Fruit fly (Drosophila melanogaster) whole organism, embryonic: Measurements from ENCODE around the gene mTTF.

Source experiments
- CG10147 ChIP-seq: fragments of 200-800 bp; sonication (Bioruptor generic); optimal IDR thresholded peaks from 2 replicates; lab custom pipeline; 2019; ENCODE audit warnings: missing biosample characterization, mild to moderate bottlenecking, missing genetic modification characterization, moderate library complexity
- CG10565 ChIP-seq: fragments of 200-800 bp; sonication (Bioruptor generic); optimal IDR thresholded peaks from 3 replicates; lab custom pipeline; 2016; ENCODE audit warnings: missing biosample characterization, mild to moderate bottlenecking, missing genetic modification characterization
- CG11085 ChIP-seq: fragments of 200-800 bp; sonication (Bioruptor generic); IDR thresholded peaks from 2 replicates; pipeline ENCODE4 v1.3.6; 2022; ENCODE audit warnings: missing biosample characterization, missing genetic modification characterization
- CG11723 ChIP-seq: fragments of 200-800 bp; sonication (Bioruptor generic); optimal IDR thresholded peaks from 2 replicates; lab custom pipeline; 2017; ENCODE audit warnings: missing biosample characterization, mild to moderate bottlenecking, missing genetic modification characterization
- CG13296 ChIP-seq: fragments of 200-800 bp; sonication (Bioruptor generic); optimal IDR thresholded peaks from 3 replicates; lab custom pipeline; 2018; ENCODE audit warnings: missing biosample characterization, mild to moderate bottlenecking, missing genetic modification characterization
- CG15514 ChIP-seq: fragments of 200-800 bp; sonication (Bioruptor generic); optimal IDR thresholded peaks from 3 replicates; lab custom pipeline; 2017; ENCODE audit warnings: missing biosample characterization, missing genetic modification characterization, mild to moderate bottlenecking, moderate library complexity, missing genetic modification reagents
- CG17328 ChIP-seq: fragments of 200-800 bp; sonication (Bioruptor generic); IDR thresholded peaks from 2 replicates; pipeline ENCODE4 v1.3.6; 2022; ENCODE audit warnings: missing biosample characterization, missing genetic modification characterization
- CG18476 ChIP-seq: fragments of 200-800 bp; sonication (Bioruptor generic); optimal IDR thresholded peaks from 2 replicates; lab custom pipeline; 2016; ENCODE audit warnings: missing biosample characterization, mild to moderate bottlenecking, missing genetic modification characterization
- CG18599 ChIP-seq: fragments of 200-800 bp; sonication (Bioruptor generic); optimal IDR thresholded peaks from 3 replicates; lab custom pipeline; 2017; ENCODE audit warnings: missing biosample characterization, missing genetic modification characterization, mild to moderate bottlenecking, moderate library complexity, missing genetic modification reagents
- CG18764 ChIP-seq: fragments of 200-800 bp; sonication (Bioruptor generic); optimal IDR thresholded peaks from 3 replicates; lab custom pipeline; 2016; ENCODE audit warnings: missing biosample characterization, missing genetic modification characterization
- CG2199 ChIP-seq: fragments of 200-800 bp; sonication (Bioruptor generic); IDR thresholded peaks from 3 replicates; pipeline ENCODE4 v1.3.6; 2022; ENCODE audit warnings: missing biosample characterization, missing genetic modification characterization
- CG30403 ChIP-seq: fragments of 200-800 bp; sonication (Bioruptor generic); optimal IDR thresholded peaks from 3 replicates; lab custom pipeline; 2016; ENCODE audit warnings: missing biosample characterization, missing genetic modification characterization
- CG31441 ChIP-seq: fragments of 200-800 bp; sonication (Bioruptor generic); IDR thresholded peaks from 2 replicates; pipeline ENCODE4 v1.3.6; 2022; ENCODE audit warnings: missing biosample characterization, missing genetic modification characterization
- CG4730 ChIP-seq: fragments of 200-800 bp; sonication (Bioruptor generic); IDR thresholded peaks from 2 replicates; pipeline ENCODE4 v1.3.6; 2022; ENCODE audit warnings: missing biosample characterization, missing genetic modification characterization
- Dip2 ChIP-seq: fragments of 200-800 bp; sonication (Bioruptor generic); IDR thresholded peaks from 2 replicates; pipeline ENCODE4 v1.3.6; 2022; ENCODE audit warnings: missing biosample characterization, missing genetic modification characterization
- ERR ChIP-seq: fragments of 200-800 bp; sonication (Bioruptor generic); optimal IDR thresholded peaks from 2 replicates; lab custom pipeline; 2016; ENCODE audit warnings: missing biosample characterization, missing genetic modification characterization
- Ets65A ChIP-seq: fragments of 200-800 bp; sonication (Bioruptor generic); peaks from one replicate; lab custom pipeline; 2016; ENCODE audit warnings: missing biosample characterization, missing genetic modification characterization
- Fer1 ChIP-seq: fragments of 200-800 bp; sonication (Bioruptor generic); optimal IDR thresholded peaks from 2 replicates; lab custom pipeline; 2017; ENCODE audit warnings: missing biosample characterization, mild to moderate bottlenecking, missing genetic modification characterization
- GATAe ChIP-seq: fragments of 200-800 bp; sonication (Bioruptor generic); conservative IDR thresholded peaks from 2 replicates; pipeline ENCODE4 v1.3.6; 2022; ENCODE audit warnings: missing biosample characterization, missing genetic modification characterization
- HLH4C ChIP-seq: fragments of 200-800 bp; sonication (Bioruptor generic); IDR thresholded peaks from 3 replicates; pipeline ENCODE4 v1.3.6; 2022; ENCODE audit warnings: missing biosample characterization, missing genetic modification characterization; ENCODE audit not compliant: partially characterized antibody
- Hmr ChIP-seq: fragments of 200-800 bp; sonication (Bioruptor generic); optimal IDR thresholded peaks from 3 replicates; lab custom pipeline; 2017; ENCODE audit warnings: mild to moderate bottlenecking, missing biosample characterization, missing genetic modification reagents, missing genetic modification characterization
- Hr51 ChIP-seq, 2 experiments: fragments of 200-800 bp; sonication (Bioruptor generic); optimal IDR thresholded peaks; 2 replicates in 1 of 2; 3 replicates in 1 of 2; lab custom pipeline; 2016 to 2018; ENCODE audit warnings: missing biosample characterization in 2 of 2, missing genetic modification characterization in 2 of 2, mild to moderate bottlenecking in 1 of 2, moderate library complexity in 1 of 2
- MBD-R2 ChIP-seq: fragments of 200-800 bp; sonication (Bioruptor generic); IDR thresholded peaks from 2 replicates; pipeline ENCODE4 v1.3.6; 2022; ENCODE audit warnings: missing biosample characterization, missing genetic modification characterization
- NC2β ChIP-seq: fragments of 200-800 bp; sonication (Bioruptor generic); optimal IDR thresholded peaks from 2 replicates; lab custom pipeline; 2016; ENCODE audit warnings: missing biosample characterization, missing genetic modification characterization
- Pdp1 ChIP-seq, 2 experiments: fragments of 200-800 bp; sonication (Bioruptor generic); optimal IDR thresholded peaks; 3 replicates each; lab custom pipeline; 2016; ENCODE audit warnings: missing biosample characterization in 2 of 2, missing genetic modification characterization in 2 of 2, mild to moderate bottlenecking in 1 of 2, moderate library complexity in 1 of 2
- Scr ChIP-seq: fragments of 200-800 bp; sonication (Bioruptor generic); IDR thresholded peaks from 2 replicates; pipeline ENCODE4 v1.3.6; 2022; ENCODE audit warnings: missing biosample characterization, missing genetic modification characterization; ENCODE audit not compliant: partially characterized antibody
- Sry-β ChIP-seq: fragments of 200-800 bp; sonication (Bioruptor generic); optimal IDR thresholded peaks from 2 replicates; lab custom pipeline; 2018; ENCODE audit warnings: missing biosample characterization, mild to moderate bottlenecking, missing genetic modification characterization, moderate library complexity
- ab ChIP-seq: fragments of 200-800 bp; sonication (Bioruptor generic); optimal IDR thresholded peaks from 2 replicates; lab custom pipeline; 2016; ENCODE audit warnings: missing biosample characterization, missing genetic modification characterization
- chinmo ChIP-seq: fragments of 200-800 bp; sonication (Bioruptor generic); IDR thresholded peaks from 4 replicates; pipeline ENCODE4 v1.3.6; 2022; ENCODE audit warnings: missing biosample characterization, missing genetic modification characterization; ENCODE audit not compliant: partially characterized antibody
- croc ChIP-seq: fragments of 200-800 bp; sonication (Bioruptor generic); conservative IDR thresholded peaks from 3 replicates; pipeline ENCODE4 v1.3.6; 2022; ENCODE audit warnings: missing biosample characterization, missing genetic modification characterization
- disco-r ChIP-seq: fragments of 200-800 bp; sonication (Bioruptor generic); optimal IDR thresholded peaks from 2 replicates; lab custom pipeline; 2016; ENCODE audit warnings: missing biosample characterization, missing genetic modification characterization
- dm ChIP-seq: fragments of 200-800 bp; sonication (Bioruptor generic); optimal IDR thresholded peaks from 3 replicates; lab custom pipeline; 2016; ENCODE audit warnings: missing biosample characterization, missing genetic modification characterization
- emc ChIP-seq: fragments of 200-800 bp; sonication (Bioruptor generic); optimal IDR thresholded peaks from 2 replicates; lab custom pipeline; 2016; ENCODE audit warnings: missing biosample characterization, missing genetic modification characterization
- ewg ChIP-seq: fragments of 200-800 bp; sonication (Bioruptor generic); optimal IDR thresholded peaks from 3 replicates; lab custom pipeline; 2017; ENCODE audit warnings: mild to moderate bottlenecking, missing biosample characterization, missing genetic modification reagents, missing genetic modification characterization
- ken ChIP-seq: fragments of 200-800 bp; sonication (Bioruptor generic); IDR thresholded peaks from 3 replicates; pipeline ENCODE4 v1.3.6; 2022; ENCODE audit warnings: missing biosample characterization, missing genetic modification characterization
- nau ChIP-seq: fragments of 200-800 bp; sonication (Bioruptor generic); optimal IDR thresholded peaks from 3 replicates; lab custom pipeline; 2017; ENCODE audit warnings: missing biosample characterization, mild to moderate bottlenecking, missing genetic modification characterization, missing genetic modification reagents
- pan ChIP-seq, 4 experiments: fragments of >200 bp in 3 of 4; fragments of 200-800 bp in 1 of 4; sonication (Bioruptor generic) in 1 of 4; optimal IDR thresholded peaks in 3 of 4; IDR thresholded peaks in 1 of 4; 2 replicates each; pipeline versions ENCODE4 v1.3.6 to Lab custom; 2017 to 2022; ENCODE audit warnings: missing biosample characterization in 2 of 4, missing genetic modification characterization in 2 of 4, mixed read lengths in 1 of 4
- run ChIP-seq: fragments of 200-800 bp; sonication (Bioruptor generic); optimal IDR thresholded peaks from 3 replicates; lab custom pipeline; 2018; ENCODE audit warnings: missing biosample characterization, mild to moderate bottlenecking, missing genetic modification characterization
- sr ChIP-seq: fragments of 200-800 bp; sonication (Bioruptor generic); IDR thresholded peaks from 3 replicates; pipeline ENCODE4 v1.3.6; 2022; ENCODE audit warnings: missing biosample characterization, missing genetic modification characterization
- tgo ChIP-seq: fragments of 200-800 bp; sonication (Bioruptor generic); IDR thresholded peaks from 3 replicates; pipeline ENCODE4 v1.3.6; 2022; ENCODE audit warnings: missing biosample characterization, missing genetic modification characterization
- tna ChIP-seq: fragments of 200-800 bp; sonication (Bioruptor generic); IDR thresholded peaks from 2 replicates; pipeline ENCODE4 v1.3.6; 2022; ENCODE audit warnings: missing biosample characterization, missing genetic modification characterization; ENCODE audit not compliant: partially characterized antibody
- ttk ChIP-seq: fragments of 200-800 bp; sonication (Bioruptor generic); IDR thresholded peaks from 2 replicates; pipeline ENCODE4 v2.1.2; 2022; ENCODE audit warnings: missing biosample characterization, missing genetic modification characterization
- tx ChIP-seq: fragments of 200-800 bp; sonication (Bioruptor generic); optimal IDR thresholded peaks from 2 replicates; lab custom pipeline; 2016; ENCODE audit warnings: missing biosample characterization, missing genetic modification characterization
- unc-4 ChIP-seq: fragments of 200-800 bp; sonication (Bioruptor generic); IDR thresholded peaks from 2 replicates; pipeline ENCODE4 v1.3.6; 2022; ENCODE audit warnings: missing biosample characterization, missing genetic modification characterization; ENCODE audit not compliant: partially characterized antibody
- zen2 ChIP-seq: fragments of 200-800 bp; sonication (Bioruptor generic); IDR thresholded peaks from 3 replicates; pipeline ENCODE4 v1.3.6; 2022; ENCODE audit warnings: missing biosample characterization, missing genetic modification characterization; ENCODE audit not compliant: partially characterized antibody
- zfh2 ChIP-seq: fragments of 200-800 bp; sonication (Bioruptor generic); optimal IDR thresholded peaks from 2 replicates; lab custom pipeline; 2016; ENCODE audit warnings: missing biosample characterization, missing genetic modification characterization

The mTTF gene

DNA sequence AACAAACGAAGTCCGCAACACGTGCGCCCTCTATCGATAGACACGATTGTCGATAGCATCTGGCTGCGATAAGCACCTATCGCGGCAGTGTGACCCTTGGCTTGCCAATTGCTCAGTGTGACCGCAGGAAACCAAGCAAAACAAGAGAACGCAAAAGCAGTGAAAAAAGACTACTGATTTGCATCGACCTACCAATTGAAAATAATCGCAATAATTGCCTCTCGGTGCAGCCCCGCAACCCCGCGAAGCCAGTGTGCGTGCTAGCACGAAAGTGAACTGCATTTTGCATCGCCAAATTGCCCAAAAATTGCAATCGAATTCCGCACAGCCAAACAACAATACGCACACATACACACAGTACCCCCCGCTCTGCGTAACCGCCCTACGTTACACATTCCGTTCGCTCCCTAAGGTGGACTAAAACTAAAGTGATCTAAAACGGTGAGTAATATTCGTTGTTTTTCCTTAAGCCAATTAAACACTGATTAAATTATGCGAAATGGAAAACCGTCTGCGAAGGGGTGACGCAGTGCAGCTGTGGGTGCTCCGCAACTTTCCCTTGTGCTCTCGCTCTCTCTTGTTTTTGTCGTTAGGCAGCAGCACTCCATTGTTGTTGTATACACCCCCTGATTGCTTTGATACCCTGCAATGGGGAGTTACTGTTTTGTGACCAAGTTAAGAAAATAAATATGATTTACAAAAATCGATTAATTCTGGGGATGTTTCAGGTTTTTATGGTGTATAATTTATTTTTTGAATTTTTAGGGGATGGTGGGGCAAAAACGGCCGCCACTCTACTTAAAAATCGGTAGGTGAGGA, 6.7 kb upstream of the mTTF start, which contains the start of gene Rab14 (continued):
- TF ChIP-seq pan (optimal IDR thresholded peaks at IDR 0.05; lab: Kevin White, UChicago) (no peak), pan (GFP tag; optimal IDR thresholded peaks at IDR 0.05 in 1 of 2, IDR thresholded peaks at IDR 0.05 in 1 of 2) (peak in 1 of 2 experiments; percentile 86), Hmr (peak; percentile 89), CG11723 (GFP tag; lab: Kevin White, UChicago) (peak; percentile 79), GATAe (GFP tag; lab: Robert Waterston, UW) (0 out of 2 replicates have a peak, but pooled peaks have one; percentile 22), Scr (GFP tag; lab: Robert Waterston, UW) (peak; percentile 81), HLH4C (GFP tag; lab: Robert Waterston, UW) (peak; percentile 86), tx (GFP tag; lab: Kevin White, UChicago) (peak; percentile 60), Hr51 (GFP tag; optimal IDR thresholded peaks at IDR 0.05; lab: Kevin White, UChicago) (peak; percentile 68 to 90), CG15514 (GFP tag; lab: Kevin White, UChicago) (peak; percentile 58), CG17328 (GFP tag; lab: Robert Waterston, UW) (peak; percentile 86), CG18764 (GFP tag; lab: Kevin White, UChicago) (peak; percentile 54), tgo (peak; percentile 78), ken (GFP tag; lab: Robert Waterston, UW) (peak; percentile 69), sr (GFP tag; lab: Robert Waterston, UW) (peak; percentile 35; the same call in 2 of the 3 replicates), disco-r (GFP tag; lab: Kevin White, UChicago) (peak; percentile 28), emc (GFP tag; lab: Kevin White, UChicago) (no peak), ab (GFP tag; lab: Kevin White, UChicago) (no peak), tna (GFP tag; lab: Robert Waterston, UW) (peak; percentile 87), CG18599 (GFP tag; lab: Kevin White, UChicago) (peak; percentile 83), Fer1 (GFP tag; lab: Kevin White, UChicago) (peak; percentile 82), zen2 (GFP tag; lab: Robert Waterston, UW) (no peak; the same call in 2 of the 3 replicates), ewg (GFP tag; lab: Kevin White, UChicago) (peak; percentile 68), Ets65A (GFP tag; lab: Kevin White, UChicago) (peak; percentile 91), CG11085 (GFP tag; lab: Robert Waterston, UW) (peak; percentile 62), unc-4 (peak; percentile 86), Pdp1 (GFP tag; optimal IDR thresholded peaks at IDR 0.05; lab: Kevin White, UChicago) (peak; percentile 47 to 78), run (tag; lab: Kevin White, UChicago) (peak; percentile 40), nau (GFP tag; lab: Kevin White, UChicago) (peak; percentile 51), CG10147 (GFP tag; lab: Kevin White, UChicago) (peak; percentile 57), CG18476 (GFP tag; lab: Kevin White, UChicago) (peak; percentile 61), CG10565 (no peak), NC2β (GFP tag; lab: Kevin White, UChicago) (peak; percentile 44), CG13296 (GFP tag; lab: Kevin White, UChicago) (peak; percentile 85), CG31441 (GFP tag; lab: Robert Waterston, UW) (peak; percentile 70), zfh2 (peak; percentile 79), dm (GFP tag; lab: Kevin White, UChicago) (peak; percentile 97), ERR (GFP tag; lab: Kevin White, UChicago) (peak; percentile 20), Dip2 (GFP tag; lab: Robert Waterston, UW) (no peak), CG30403 (GFP tag; lab: Kevin White, UChicago) (peak; percentile 82), Sry-β (GFP tag; lab: Kevin White, UChicago) (peak; percentile 43), CG2199 (GFP tag; lab: Robert Waterston, UW) (peak; percentile 11; the same call in 1 of the 3 replicates), croc (GFP tag; lab: Robert Waterston, UW) (peak; percentile 58; the same call in 2 of the 3 replicates), chinmo (GFP tag; lab: Robert Waterston, UW) (peak; percentile 85; the same call in 2 of the 4 replicates), CG4730 (GFP tag; lab: Robert Waterston, UW) (peak; percentile 49), ttk (peak; percentile 91), MBD-R2 (GFP tag; lab: Robert Waterston, UW) (peak; percentile 87)
